Worm (Caenorhabditis elegans) whole organism, L1 larva: ENCODE measurements around the gene Y45F3A.4.
A peak's percentile ranks its signal among the peaks of the same experiment; 100 is the strongest.

Experiments
- C04F5.9 ChIP-seq: sonication (generic microtip); optimal IDR thresholded peaks from 2 replicates; lab custom pipeline; 2016; ENCODE audit warnings: missing genetic modification characterization, missing compliant biosample characterization
- C16A3.4 ChIP-seq: fragments of 150-350 bp; optimal IDR thresholded peaks from 2 replicates; lab custom pipeline; 2014; ENCODE audit warnings: missing biosample characterization, missing genetic modification characterization
- F16B12.6 ChIP-seq: fragments of 150-350 bp; optimal IDR thresholded peaks from 2 replicates; lab custom pipeline; 2014; ENCODE audit warnings: missing biosample characterization, missing genetic modification characterization
- Y116A8C.19 ChIP-seq: sonication (generic microtip); optimal IDR thresholded peaks from 2 replicates; lab custom pipeline; 2016; ENCODE audit warnings: missing compliant biosample characterization, missing genetic modification characterization, borderline replicate concordance
- aly-2 ChIP-seq: fragments of 150-350 bp; optimal IDR thresholded peaks from 2 replicates; lab custom pipeline; 2014; ENCODE audit warnings: missing biosample characterization, missing genetic modification characterization
- ceh-82 ChIP-seq, 3 experiments: fragments of 150-350 bp in 1 of 3; sonication (generic microtip) in 2 of 3; optimal IDR thresholded peaks; 2 replicates each; lab custom pipeline; 2014 to 2017; ENCODE audit warnings: missing biosample characterization in 3 of 3, missing genetic modification characterization in 3 of 3
- ceh-90 ChIP-seq: sonication (generic microtip); optimal IDR thresholded peaks from 2 replicates; lab custom pipeline; 2016; ENCODE audit warnings: missing genetic modification characterization, missing compliant biosample characterization
- dpl-1 ChIP-seq, 3 experiments: fragments of 150-350 bp in 2 of 3; sonication (generic microtip) in 1 of 3; optimal IDR thresholded peaks; 2 replicates each; lab custom pipeline; 2014 to 2017; ENCODE audit warnings: missing biosample characterization in 3 of 3, missing genetic modification characterization in 3 of 3, missing genetic modification reagents in 3 of 3
- dsc-1 ChIP-seq: sonication (generic microtip); optimal IDR thresholded peaks from 2 replicates; lab custom pipeline; 2016; ENCODE audit warnings: mild to moderate bottlenecking, missing genetic modification characterization, missing compliant biosample characterization
- efl-3 ChIP-seq: fragments of 200-800 bp; sonication (Bioruptor generic); optimal IDR thresholded peaks from 2 replicates; lab custom pipeline; 2018; ENCODE audit warnings: mild to moderate bottlenecking, missing genetic modification characterization, missing compliant biosample characterization
- elt-2 ChIP-seq: sonication (generic microtip); optimal IDR thresholded peaks from 2 replicates; lab custom pipeline; 2016; ENCODE audit warnings: missing genetic modification characterization, mild to moderate bottlenecking, inconsistent platforms, missing compliant biosample characterization, missing genetic modification reagents
- ets-5 ChIP-seq: fragments of 200-800 bp; sonication (Bioruptor generic); IDR thresholded peaks from 2 replicates; pipeline ENCODE4 v1.3.6; 2022; ENCODE audit warnings: missing genetic modification characterization, missing compliant biosample characterization
- fkh-10 ChIP-seq: sonication (generic microtip); optimal IDR thresholded peaks from 2 replicates; lab custom pipeline; 2017; ENCODE audit warnings: missing biosample characterization, missing genetic modification reagents, missing genetic modification characterization
- fkh-8 ChIP-seq: sonication (generic microtip); optimal IDR thresholded peaks from 2 replicates; lab custom pipeline; 2016; ENCODE audit warnings: mild to moderate bottlenecking, missing genetic modification characterization, missing compliant biosample characterization
- hlh-4 ChIP-seq: sonication (generic microtip); optimal IDR thresholded peaks from 2 replicates; lab custom pipeline; 2016; ENCODE audit warnings: mild to moderate bottlenecking, missing genetic modification characterization, missing compliant biosample characterization
- hpl-2 ChIP-seq: fragments of 150-350 bp; optimal IDR thresholded peaks from 2 replicates; lab custom pipeline; 2014; ENCODE audit warnings: missing biosample characterization, missing genetic modification reagents, missing genetic modification characterization
- irx-1 ChIP-seq: sonication (generic microtip); optimal IDR thresholded peaks from 2 replicates; lab custom pipeline; 2016; ENCODE audit warnings: missing genetic modification characterization, missing compliant biosample characterization
- isw-1 ChIP-seq: fragments of 200-800 bp; sonication (Bioruptor generic); IDR thresholded peaks from 2 replicates; pipeline ENCODE4 v1.3.6; 2022; ENCODE audit warnings: missing genetic modification characterization, missing compliant biosample characterization
- lin-13 ChIP-seq: fragments of 150-350 bp; optimal IDR thresholded peaks from 2 replicates; lab custom pipeline; 2014; ENCODE audit warnings: missing biosample characterization, missing genetic modification reagents, missing genetic modification characterization
- lin-14 ChIP-seq: fragments of 200-800 bp; sonication (Bioruptor generic); optimal IDR thresholded peaks from 2 replicates; lab custom pipeline; 2018; ENCODE audit warnings: mild to moderate bottlenecking, missing genetic modification characterization, moderate library complexity, missing compliant biosample characterization
- lir-3 ChIP-seq: sonication (generic microtip); optimal IDR thresholded peaks from 2 replicates; lab custom pipeline; 2016; ENCODE audit warnings: mild to moderate bottlenecking, missing genetic modification characterization, moderate library complexity, missing compliant biosample characterization; ENCODE audit not compliant: poor library complexity
- lsy-2 ChIP-seq, 2 experiments: fragments of 150-350 bp; optimal IDR thresholded peaks; 2 replicates each; lab custom pipeline; 2014; ENCODE audit warnings: missing biosample characterization in 2 of 2, missing genetic modification characterization in 2 of 2
- mab-9 ChIP-seq: fragments of 200-800 bp; sonication (Bioruptor generic); IDR thresholded peaks from 2 replicates; pipeline ENCODE4 v1.3.6; 2022; ENCODE audit warnings: missing genetic modification reagents, missing genetic modification characterization, missing compliant biosample characterization
- mdl-1 ChIP-seq, 2 experiments: fragments of 150-350 bp; optimal IDR thresholded peaks; 2 replicates each; lab custom pipeline; 2014 to 2017; ENCODE audit warnings: missing biosample characterization in 2 of 2, missing genetic modification characterization in 2 of 2, inconsistent platforms in 1 of 2
- mef-2 ChIP-seq: fragments of 150-350 bp; optimal IDR thresholded peaks from 2 replicates; lab custom pipeline; 2014; ENCODE audit warnings: missing biosample characterization, missing genetic modification characterization
- nhr-19 ChIP-seq: fragments of 200-800 bp; sonication (Bioruptor generic); conservative IDR thresholded peaks from 2 replicates; pipeline ENCODE4 v1.3.6; 2022; ENCODE audit warnings: missing genetic modification characterization, missing compliant biosample characterization
- nhr-28 ChIP-seq: fragments of 150-350 bp; optimal IDR thresholded peaks from 2 replicates; lab custom pipeline; 2014; ENCODE audit warnings: missing biosample characterization, missing genetic modification characterization
- nhr-47 ChIP-seq: sonication (generic microtip); optimal IDR thresholded peaks from 2 replicates; lab custom pipeline; 2016; ENCODE audit warnings: mild to moderate bottlenecking, missing genetic modification characterization, moderate library complexity, missing compliant biosample characterization
- nhr-77 ChIP-seq: fragments of 150-350 bp; optimal IDR thresholded peaks from 2 replicates; lab custom pipeline; 2014; ENCODE audit warnings: missing biosample characterization, missing genetic modification characterization
- nhr-84 ChIP-seq: sonication (generic microtip); optimal IDR thresholded peaks from 2 replicates; lab custom pipeline; 2017; ENCODE audit warnings: missing biosample characterization, missing genetic modification characterization
- nhr-85 ChIP-seq: sonication (generic microtip); peaks from one replicate; lab custom pipeline; 2016; ENCODE audit warnings: missing genetic modification characterization, inconsistent platforms, missing compliant biosample characterization
- nhr-90 ChIP-seq: sonication (generic microtip); optimal IDR thresholded peaks from 2 replicates; lab custom pipeline; 2016; ENCODE audit warnings: mild to moderate bottlenecking, missing genetic modification characterization, missing compliant biosample characterization; ENCODE audit not compliant: poor library complexity
- pqm-1 ChIP-seq: sonication (generic microtip); optimal IDR thresholded peaks from 3 replicates; lab custom pipeline; 2017; ENCODE audit warnings: missing biosample characterization, missing genetic modification characterization
- snpc-4 ChIP-seq: fragments of 150-350 bp; optimal IDR thresholded peaks from 2 replicates; lab custom pipeline; 2014; ENCODE audit warnings: missing biosample characterization, missing genetic modification characterization
- sptf-1 ChIP-seq: fragments of 150-350 bp; optimal IDR thresholded peaks from 2 replicates; lab custom pipeline; 2014; ENCODE audit warnings: missing biosample characterization, missing genetic modification characterization
- unc-130 ChIP-seq: fragments of 150-350 bp; optimal IDR thresholded peaks from 2 replicates; lab custom pipeline; 2017; ENCODE audit warnings: missing biosample characterization, missing genetic modification characterization, inconsistent platforms
- unc-30 ChIP-seq: sonication (generic microtip); optimal IDR thresholded peaks from 2 replicates; lab custom pipeline; 2017; ENCODE audit warnings: missing biosample characterization, missing genetic modification characterization
- unc-98 ChIP-seq: fragments of 200-800 bp; sonication (Bioruptor generic); IDR thresholded peaks from 2 replicates; pipeline ENCODE4 v1.3.6; 2022; ENCODE audit warnings: missing genetic modification characterization, missing compliant biosample characterization
- xbp-1 ChIP-seq: sonication (generic microtip); optimal IDR thresholded peaks from 2 replicates; lab custom pipeline; 2016; ENCODE audit warnings: missing genetic modification characterization, missing compliant biosample characterization

The Y45F3A.4 gene

ce11 chrIII:10599699-10600098, 24.5 kb upstream of the Y45F3A.4 start (continued):
- peak; percentile 75 for TF ChIP-seq C16A3.4 (tag; lab: Kevin White, UChicago)
- peak; percentile 46 for TF ChIP-seq irx-1 (tag; lab: Kevin White, UChicago)
- peak; percentile 74 for TF ChIP-seq nhr-19 (GFP tag; lab: Robert Waterston, UW)
- peak; percentile 78 to 85 for TF ChIP-seq lsy-2 (tag; optimal IDR thresholded peaks at IDR 0.05; lab: Kevin White, UChicago)
- TF ChIP-seq mab-9 (GFP tag; lab: Robert Waterston, UW): 0 out of 2 replicates have a peak, but pooled peaks have one; percentile 31
- peak; percentile 95 for TF ChIP-seq F16B12.6 (tag; lab: Kevin White, UChicago)
- TF ChIP-seq ceh-82 (tag; optimal IDR thresholded peaks at IDR 0.05; lab: Kevin White, UChicago): peak; percentile 19 to 61 (median 38)
- TF ChIP-seq pqm-1: no peak
- peak; percentile 83 for TF ChIP-seq nhr-85
- peak; percentile 31 for TF ChIP-seq elt-2
- no peak for TF ChIP-seq efl-3 (GFP tag; lab: Kevin White, UChicago)
- peak; percentile 52 for TF ChIP-seq lin-13 (GFP tag; lab: Kevin White, UChicago)
- TF ChIP-seq fkh-8: peak; percentile 77
- TF ChIP-seq ets-5 (GFP tag; lab: Robert Waterston, UW): no peak
- peak; percentile 41 for TF ChIP-seq dsc-1 (tag; lab: Kevin White, UChicago)
- peak in 1 of 2 experiments; percentile 85 for TF ChIP-seq mdl-1 (tag; optimal IDR thresholded peaks at IDR 0.05; lab: Kevin White, UChicago)
- TF ChIP-seq snpc-4: peak; percentile 32
- TF ChIP-seq ceh-90 (tag; lab: Kevin White, UChicago): no peak
- peak; percentile 62 for TF ChIP-seq xbp-1 (tag; lab: Kevin White, UChicago)
- no peak for TF ChIP-seq hpl-2 (GFP tag; lab: Kevin White, UChicago)
- peak; percentile 52 to 79 (median 74) for TF ChIP-seq dpl-1 (GFP tag; optimal IDR thresholded peaks at IDR 0.05; lab: Kevin White, UChicago)
- no peak for TF ChIP-seq mef-2 (tag; lab: Kevin White, UChicago)
- TF ChIP-seq unc-98 (GFP tag; lab: Robert Waterston, UW): no peak
- no peak for TF ChIP-seq nhr-84 (tag; lab: Kevin White, UChicago)
- TF ChIP-seq nhr-90 (tag; lab: Kevin White, UChicago): peak; percentile 62
- TF ChIP-seq isw-1 (GFP tag; lab: Robert Waterston, UW): 0 out of 2 replicates have a peak, but pooled peaks have one; percentile 36
- TF ChIP-seq nhr-28 (tag; lab: Kevin White, UChicago): no peak
- TF ChIP-seq fkh-10 (GFP tag; lab: Kevin White, UChicago): no peak
- TF ChIP-seq lin-14 (GFP tag; lab: Kevin White, UChicago): no peak
- peak; percentile 44 for TF ChIP-seq lir-3 (tag; lab: Kevin White, UChicago)
- TF ChIP-seq unc-30 (tag; lab: Kevin White, UChicago): no peak

DNA sequence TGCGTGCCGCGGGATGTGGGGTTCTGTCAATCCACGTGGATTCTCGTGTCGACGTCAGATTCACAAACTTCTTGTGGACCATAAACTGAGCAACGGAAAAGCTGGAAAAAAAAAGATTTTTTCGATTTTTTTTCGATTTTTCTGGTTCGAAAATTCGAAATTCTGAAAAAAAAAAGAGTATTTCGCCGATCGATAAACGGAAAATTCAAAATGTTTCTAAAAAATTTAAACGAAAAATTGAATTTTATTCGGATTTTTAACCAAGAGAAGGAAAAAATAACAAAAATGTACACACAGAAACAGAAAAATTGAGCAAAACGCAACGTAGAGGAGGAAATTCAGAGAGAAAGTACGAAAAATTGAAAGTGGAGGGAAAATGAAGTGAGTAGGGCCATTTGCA, 21.2 kb upstream of the Y45F3A.4 start, which contains the start of gene Y39A1A.3:
TSS of gene Y39A1A.3 (minus strand) at position 101 of the 400 bp plus-strand sequence.
- TF ChIP-seq ets-5 (GFP tag; lab: Robert Waterston, UW) (no peak), Y116A8C.19 (tag; lab: Kevin White, UChicago) (no peak), sptf-1 (no peak), unc-130 (tag; lab: Kevin White, UChicago) (no peak), nhr-47 (tag; lab: Kevin White, UChicago) (no peak), F16B12.6 (tag; lab: Kevin White, UChicago) (no peak), nhr-77 (tag; lab: Kevin White, UChicago) (no peak), lin-13 (GFP tag; lab: Kevin White, UChicago) (no peak), C04F5.9 (tag; lab: Kevin White, UChicago) (no peak), nhr-28 (tag; lab: Kevin White, UChicago) (no peak), aly-2 (tag; lab: Kevin White, UChicago) (no peak), mab-9 (GFP tag; lab: Robert Waterston, UW) (no peak), hlh-4 (no peak), nhr-19 (GFP tag; lab: Robert Waterston, UW) (no peak)
